Worm (Caenorhabditis elegans) whole organism, early embryonic: ENCODE data around the gene scl-5.

Experiments
- ama-1 ChIP-seq: fragments of 150-350 bp; optimal IDR thresholded peaks from 2 replicates; lab custom pipeline; 2014
- ceh-36 ChIP-seq: sonication (generic microtip); optimal IDR thresholded peaks from 2 replicates; lab custom pipeline; 2016; ENCODE audit warnings: missing genetic modification characterization, inconsistent platforms, missing compliant biosample characterization
- scrt-1 ChIP-seq: fragments of 200-800 bp; sonication (Bioruptor generic); IDR thresholded peaks from 2 replicates; pipeline ENCODE4 v1.3.6; 2022; ENCODE audit warnings: missing genetic modification characterization, missing compliant biosample characterization

- TF ChIP-seq ama-1 (lab: Kevin White, UChicago) (no peak), scrt-1 (no peak), ceh-36 (tag; lab: Kevin White, UChicago) (no peak)
Observed at ce11 chrIV:13108430-13108829, 44.6 kb downstream of the scl-5 start.
